Fruit fly (Drosophila melanogaster) Kc167 (cell line): ENCODE results near the gene Srp9.

ENCODE experiments used
- Myc ChIP-seq: fragments of >200 bp; optimal IDR thresholded peaks from 2 replicates; lab custom pipeline; 2017; ENCODE audit warnings: missing external identifiers
- insv ChIP-seq: fragments of >200 bp; optimal IDR thresholded peaks from 3 replicates; lab custom pipeline; 2018; ENCODE audit warnings: missing external identifiers

dm6 chr3L:7910916-7911467, 25.2 kb upstream of the Srp9 start:
- no peak for TF ChIP-seq insv (lab: Kevin White, UChicago)
- no peak for TF ChIP-seq Myc
